Worm (Caenorhabditis elegans) whole organism, young adult: ENCODE data around the gene mrps-23.

Experiments
- B0019.2 ChIP-seq: fragments of 200-800 bp; sonication (Bioruptor generic); conservative IDR thresholded peaks from 2 replicates; pipeline ENCODE4 v1.3.6; 2022; ENCODE audit warnings: missing genetic modification reagents, missing genetic modification characterization, missing compliant biosample characterization
- B0261.1 ChIP-seq: sonication (generic microtip); optimal IDR thresholded peaks from 2 replicates; lab custom pipeline; 2016; ENCODE audit warnings: mild to moderate bottlenecking, missing genetic modification characterization, moderate library complexity, missing compliant biosample characterization
- C06A6.2 ChIP-seq: fragments of 200-800 bp; sonication (Bioruptor generic); conservative IDR thresholded peaks from 2 replicates; pipeline ENCODE4 v1.3.6; 2022; ENCODE audit warnings: missing genetic modification characterization, missing compliant biosample characterization
- F33H1.4 ChIP-seq: fragments of 200-800 bp; sonication (Bioruptor generic); IDR thresholded peaks from 2 replicates; pipeline ENCODE4 v1.3.6; 2022; ENCODE audit warnings: missing genetic modification reagents, missing genetic modification characterization, missing compliant biosample characterization
- F39B2.1 ChIP-seq: fragments of 200-800 bp; sonication (Bioruptor generic); IDR thresholded peaks from 2 replicates; pipeline ENCODE4 v1.3.6; 2022; ENCODE audit warnings: missing genetic modification reagents, missing genetic modification characterization, missing compliant biosample characterization
- F49E8.2 ChIP-seq: sonication (generic microtip); optimal IDR thresholded peaks from 3 replicates; lab custom pipeline; 2017; ENCODE audit warnings: missing genetic modification characterization, mild to moderate bottlenecking, missing compliant biosample characterization, antibody characterized with exemption, moderate library complexity; ENCODE audit not compliant: insufficient read depth
- F55B11.4 ChIP-seq: sonication (generic microtip); optimal IDR thresholded peaks from 2 replicates; lab custom pipeline; 2016; ENCODE audit warnings: missing compliant biosample characterization, missing genetic modification characterization, borderline replicate concordance; ENCODE audit not compliant: insufficient read depth
- K11D2.4 ChIP-seq: fragments of 200-800 bp; sonication (Bioruptor generic); IDR thresholded peaks from 2 replicates; pipeline ENCODE4 v1.3.6; 2022; ENCODE audit warnings: missing genetic modification reagents, missing genetic modification characterization, missing compliant biosample characterization
- Y53F4B.3 ChIP-seq: fragments of 200-800 bp; sonication (Bioruptor generic); IDR thresholded peaks from 2 replicates; pipeline ENCODE4 v1.3.6; 2022; ENCODE audit warnings: missing genetic modification reagents, missing genetic modification characterization, missing compliant biosample characterization
- Y56A3A.18 ChIP-seq: fragments of 200-800 bp; sonication (Bioruptor generic); IDR thresholded peaks from 2 replicates; pipeline ENCODE4 v1.3.6; 2022; ENCODE audit warnings: missing genetic modification reagents, missing genetic modification characterization, missing compliant biosample characterization
- ZK185.1 ChIP-seq: sonication (generic microtip); optimal IDR thresholded peaks from 2 replicates; lab custom pipeline; 2016; ENCODE audit warnings: mild to moderate bottlenecking, missing genetic modification characterization, missing compliant biosample characterization; ENCODE audit not compliant: poor library complexity, severe bottlenecking
- aptf-2 ChIP-seq: fragments of 200-800 bp; sonication (Bioruptor generic); conservative IDR thresholded peaks from 2 replicates; pipeline ENCODE4 v1.3.6; 2022; ENCODE audit warnings: missing genetic modification reagents, missing genetic modification characterization, missing compliant biosample characterization
- atf-7 ChIP-seq: sonication (generic microtip); optimal IDR thresholded peaks from 2 replicates; lab custom pipeline; 2017; ENCODE audit warnings: mild to moderate bottlenecking, missing genetic modification characterization, missing compliant biosample characterization
- attf-3 ChIP-seq: fragments of 200-800 bp; sonication (Bioruptor generic); conservative IDR thresholded peaks from 2 replicates; pipeline ENCODE4 v1.3.6; 2022; ENCODE audit warnings: missing genetic modification reagents, missing genetic modification characterization, missing compliant biosample characterization
- bed-1 ChIP-seq: fragments of 200-800 bp; sonication (Bioruptor generic); IDR thresholded peaks from 2 replicates; pipeline ENCODE4 v1.3.6; 2022; ENCODE audit warnings: missing genetic modification reagents, missing genetic modification characterization, missing compliant biosample characterization
- bed-2 ChIP-seq: fragments of 200-800 bp; sonication (Bioruptor generic); IDR thresholded peaks from 2 replicates; pipeline ENCODE4 v1.3.6; 2022; ENCODE audit warnings: missing genetic modification reagents, missing genetic modification characterization, missing compliant biosample characterization
- ccch-3 ChIP-seq: fragments of 200-800 bp; sonication (Bioruptor generic); optimal IDR thresholded peaks from 2 replicates; lab custom pipeline; 2018; ENCODE audit warnings: mild to moderate bottlenecking, missing genetic modification characterization, missing compliant biosample characterization
- cebp-2 ChIP-seq: fragments of 200-800 bp; sonication (Bioruptor generic); IDR thresholded peaks from 2 replicates; pipeline ENCODE4 v1.3.6; 2022; ENCODE audit warnings: missing genetic modification characterization, missing compliant biosample characterization
- ceh-58 ChIP-seq: fragments of 200-800 bp; sonication (Bioruptor generic); IDR thresholded peaks from 2 replicates; pipeline ENCODE4 v1.3.6; 2022; ENCODE audit warnings: missing genetic modification characterization, missing compliant biosample characterization
- chd-7 ChIP-seq: sonication (generic microtip); optimal IDR thresholded peaks from 2 replicates; lab custom pipeline; 2016; ENCODE audit warnings: mild to moderate bottlenecking, missing genetic modification characterization, moderate library complexity, missing compliant biosample characterization
- dox-1 ChIP-seq: fragments of 200-800 bp; sonication (Bioruptor generic); IDR thresholded peaks from 2 replicates; pipeline ENCODE4 v1.3.6; 2022; ENCODE audit warnings: missing genetic modification reagents, missing genetic modification characterization, missing compliant biosample characterization
- egrh-3 ChIP-seq: fragments of 200-800 bp; sonication (Bioruptor generic); IDR thresholded peaks from 2 replicates; pipeline ENCODE4 v1.3.6; 2022; ENCODE audit warnings: missing genetic modification reagents, missing genetic modification characterization, missing compliant biosample characterization
- fkh-3 ChIP-seq: sonication (generic microtip); optimal IDR thresholded peaks from 2 replicates; lab custom pipeline; 2016; ENCODE audit warnings: mild to moderate bottlenecking, missing genetic modification characterization, missing compliant biosample characterization
- hlh-26 ChIP-seq: fragments of 200-800 bp; sonication (Bioruptor generic); conservative IDR thresholded peaks from 2 replicates; pipeline ENCODE4 v1.3.6; 2022; ENCODE audit warnings: missing genetic modification reagents, missing genetic modification characterization, missing compliant biosample characterization
- hsf-1 ChIP-seq: fragments of 200-800 bp; sonication (Bioruptor generic); IDR thresholded peaks from 2 replicates; pipeline ENCODE4 v1.3.6; 2022; ENCODE audit warnings: missing genetic modification reagents, missing genetic modification characterization, missing compliant biosample characterization
- mel-28 ChIP-seq: sonication (generic microtip); optimal IDR thresholded peaks from 2 replicates; lab custom pipeline; 2016; ENCODE audit warnings: borderline replicate concordance, mild to moderate bottlenecking, missing genetic modification characterization, missing compliant biosample characterization
- mes-4 ChIP-seq: sonication (generic microtip); optimal IDR thresholded peaks from 2 replicates; lab custom pipeline; 2016; ENCODE audit warnings: missing genotype, missing genetic modification characterization, missing compliant biosample characterization
- mxl-1 ChIP-seq: sonication (generic microtip); optimal IDR thresholded peaks from 2 replicates; lab custom pipeline; 2016; ENCODE audit warnings: missing genetic modification characterization, missing compliant biosample characterization
- nfya-2 ChIP-seq: fragments of 200-800 bp; sonication (Bioruptor generic); IDR thresholded peaks from 2 replicates; pipeline ENCODE4 v1.3.6; 2022; ENCODE audit warnings: missing genetic modification reagents, missing genetic modification characterization, missing compliant biosample characterization
- nhr-120 ChIP-seq: fragments of 200-800 bp; sonication (Bioruptor generic); IDR thresholded peaks from 2 replicates; pipeline ENCODE4 v1.3.6; 2022; ENCODE audit warnings: missing genetic modification characterization, missing compliant biosample characterization
- nhr-179 ChIP-seq: sonication (generic microtip); optimal IDR thresholded peaks from 2 replicates; lab custom pipeline; 2016; ENCODE audit warnings: mild to moderate bottlenecking, missing genetic modification characterization, missing compliant biosample characterization
- nhr-80 ChIP-seq: sonication (generic microtip); optimal IDR thresholded peaks from 2 replicates; lab custom pipeline; 2016; ENCODE audit warnings: missing genetic modification characterization, missing compliant biosample characterization
- sdz-38 ChIP-seq: sonication (generic microtip); optimal IDR thresholded peaks from 2 replicates; lab custom pipeline; 2016; ENCODE audit warnings: missing genotype, missing genetic modification characterization, missing compliant biosample characterization
- sea-2 ChIP-seq: fragments of 200-800 bp; sonication (Bioruptor generic); IDR thresholded peaks from 2 replicates; pipeline ENCODE4 v1.3.6; 2022; ENCODE audit warnings: missing genetic modification characterization, missing compliant biosample characterization
- snpc-1.1 ChIP-seq: sonication (generic microtip); optimal IDR thresholded peaks from 2 replicates; lab custom pipeline; 2017; ENCODE audit warnings: missing genetic modification characterization, mild to moderate bottlenecking, missing compliant biosample characterization, antibody characterized with exemption, moderate library complexity, missing genotype, missing genetic modification reagents; ENCODE audit not compliant: insufficient read depth
- snpc-1.3 ChIP-seq: sonication (generic microtip); optimal IDR thresholded peaks from 2 replicates; lab custom pipeline; 2017; ENCODE audit warnings: missing genetic modification characterization, mild to moderate bottlenecking, missing compliant biosample characterization, antibody characterized with exemption, moderate library complexity, missing genotype, missing genetic modification reagents; ENCODE audit not compliant: insufficient read depth
- snpc-3.4 ChIP-seq: sonication (generic microtip); optimal IDR thresholded peaks from 2 replicates; lab custom pipeline; 2017; ENCODE audit warnings: missing genetic modification characterization, mild to moderate bottlenecking, missing compliant biosample characterization, antibody characterized with exemption, moderate library complexity, missing genotype, missing genetic modification reagents
- sptf-2 ChIP-seq: fragments of 200-800 bp; sonication (Bioruptor generic); optimal IDR thresholded peaks from 2 replicates; lab custom pipeline; 2018; ENCODE audit warnings: mild to moderate bottlenecking, missing genetic modification characterization, missing compliant biosample characterization
- tbp1 ChIP-seq: fragments of 200-800 bp; sonication (Bioruptor generic); optimal IDR thresholded peaks from 2 replicates; lab custom pipeline; 2018; ENCODE audit warnings: mild to moderate bottlenecking, missing genetic modification characterization, missing compliant biosample characterization
- tbx-9 ChIP-seq: sonication (generic microtip); optimal IDR thresholded peaks from 2 replicates; lab custom pipeline; 2016; ENCODE audit warnings: borderline replicate concordance, missing genetic modification characterization, inconsistent platforms, missing compliant biosample characterization
- xnd-1 ChIP-seq: sonication (generic microtip); optimal IDR thresholded peaks from 2 replicates; lab custom pipeline; 2016; ENCODE audit warnings: missing genotype, missing genetic modification reagents, missing genetic modification characterization, missing compliant biosample characterization
- zfh-2 ChIP-seq: fragments of 200-800 bp; sonication (Bioruptor generic); conservative IDR thresholded peaks from 2 replicates; pipeline ENCODE4 v1.3.6; 2022; ENCODE audit warnings: missing genetic modification reagents, missing genetic modification characterization, missing compliant biosample characterization
- zim-3 ChIP-seq: sonication (generic microtip); optimal IDR thresholded peaks from 2 replicates; lab custom pipeline; 2017; ENCODE audit warnings: mild to moderate bottlenecking, missing genetic modification characterization, moderate library complexity, missing compliant biosample characterization
- ztf-28 ChIP-seq: fragments of 200-800 bp; sonication (Bioruptor generic); IDR thresholded peaks from 2 replicates; pipeline ENCODE4 v1.3.6; 2022; ENCODE audit warnings: missing genetic modification reagents, missing genetic modification characterization, missing compliant biosample characterization
- ztf-6 ChIP-seq: fragments of 200-800 bp; sonication (Bioruptor generic); IDR thresholded peaks from 2 replicates; pipeline ENCODE4 v1.3.6; 2022; ENCODE audit warnings: missing genetic modification reagents, missing genetic modification characterization, missing compliant biosample characterization

The mrps-23 gene

DNA sequence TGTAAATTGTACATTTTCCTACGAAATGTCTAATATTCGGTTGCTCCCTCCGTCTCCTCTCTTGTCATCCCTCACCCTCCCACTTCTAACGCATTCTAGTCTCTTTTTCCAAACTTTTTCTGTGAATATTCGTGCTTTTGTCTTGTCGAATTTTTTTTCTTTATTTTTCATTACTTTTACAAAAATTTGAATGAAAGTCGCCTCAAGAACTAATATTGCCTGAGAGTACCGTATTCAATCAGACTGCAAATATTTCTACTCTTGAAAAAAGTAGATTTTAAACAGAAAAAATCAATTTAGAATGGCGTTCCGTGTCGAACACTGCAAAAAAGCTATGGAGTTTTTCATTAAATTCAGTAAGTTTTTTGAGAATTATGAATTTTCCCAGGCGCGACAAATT is 32.8 kb upstream of the mrps-23 start, which contains the start of gene ZK1098.11:
Gene ZK1098.11, plus strand, starts transcription at position 301 of the 400 bp plus-strand sequence.
- TF ChIP-seq zfh-2 (GFP tag; lab: Robert Waterston, UW) (no peak), sea-2 (GFP tag; lab: Robert Waterston, UW) (no peak), mxl-1 (tag; lab: Kevin White, UChicago) (no peak), snpc-1.3 (tag; lab: Kevin White, UChicago) (no peak)
- TF ChIP-seq, all 124 proteins: peak for 0

DNA sequence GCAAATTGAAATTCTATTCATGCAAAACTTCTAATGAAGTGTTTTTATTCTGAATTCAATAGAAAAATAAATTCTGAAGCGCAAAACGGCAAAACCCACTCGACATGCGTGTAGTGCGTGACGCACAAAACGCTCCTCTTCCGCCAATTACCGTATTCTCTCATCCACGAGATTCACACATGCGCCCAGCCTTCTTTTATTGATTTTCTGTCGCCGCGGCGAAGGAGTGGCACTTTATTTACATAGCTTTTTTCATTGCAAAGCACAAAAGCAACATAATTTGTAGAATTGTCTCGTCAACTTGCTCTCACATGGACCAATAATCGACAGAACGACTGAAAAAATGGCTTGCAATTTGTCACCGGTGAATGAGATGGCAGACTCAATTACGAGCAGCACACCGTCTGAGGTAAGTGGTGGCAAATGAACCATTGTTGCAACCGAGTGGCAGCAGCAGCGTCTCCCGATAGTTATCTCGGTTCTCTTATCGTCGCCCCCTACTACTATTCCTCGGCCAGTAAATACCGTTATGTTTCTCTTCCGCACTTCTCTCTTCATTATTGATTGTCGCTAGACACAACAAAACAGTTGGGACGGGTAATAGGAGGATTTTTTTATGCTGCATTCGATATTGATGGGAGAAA is 22.7 kb upstream of the mrps-23 start, which contains the start of gene unc-16:
Gene unc-16, plus strand, starts transcription at position 243 of the 644 bp plus-strand sequence.
- no peak for TF ChIP-seq aptf-2 (GFP tag; lab: Robert Waterston, UW)
- no peak for TF ChIP-seq F49E8.2 (tag; lab: Kevin White, UChicago)
- no peak for TF ChIP-seq fkh-3 (tag; lab: Kevin White, UChicago)
- no peak for TF ChIP-seq hlh-26 (GFP tag; lab: Robert Waterston, UW)
- peak; percentile 65 for TF ChIP-seq ZK185.1 (tag; lab: Kevin White, UChicago)
- TF ChIP-seq K11D2.4 (GFP tag; lab: Robert Waterston, UW) = peak; percentile 87
- no peak for TF ChIP-seq sptf-2 (GFP tag; lab: Kevin White, UChicago)
- TF ChIP-seq atf-7 (tag; lab: Kevin White, UChicago) = no peak
- TF ChIP-seq F33H1.4 (GFP tag; lab: Robert Waterston, UW) = peak; percentile 50; the same call in 1 of the 2 replicates
- TF ChIP-seq ztf-28 (GFP tag; lab: Robert Waterston, UW) = no peak
- no peak for TF ChIP-seq F55B11.4 (tag; lab: Kevin White, UChicago)
- peak; percentile 63; the same call in 1 of the 2 replicates for TF ChIP-seq zfh-2 (GFP tag; lab: Robert Waterston, UW)
- no peak for TF ChIP-seq ceh-58 (GFP tag; lab: Robert Waterston, UW)
- TF ChIP-seq mes-4 = no peak
- TF ChIP-seq B0019.2 = no peak
- no peak for TF ChIP-seq xnd-1 (tag; lab: Kevin White, UChicago)
- no peak for TF ChIP-seq B0261.1 (tag; lab: Kevin White, UChicago)
- 0 out of 2 replicates have a peak, but pooled peaks have one; percentile 31 for TF ChIP-seq C06A6.2 (GFP tag; lab: Robert Waterston, UW)
- TF ChIP-seq mel-28 (tag; lab: Kevin White, UChicago) = no peak
- no peak for TF ChIP-seq Y56A3A.18 (GFP tag; lab: Robert Waterston, UW)
- no peak for TF ChIP-seq nhr-120 (GFP tag; lab: Robert Waterston, UW)
- TF ChIP-seq dox-1 (GFP tag; lab: Robert Waterston, UW) = peak; percentile 80
- no peak for TF ChIP-seq bed-2
- TF ChIP-seq egrh-3 (GFP tag; lab: Robert Waterston, UW) = no peak
- no peak for TF ChIP-seq sdz-38
- TF ChIP-seq hsf-1 (GFP tag; lab: Robert Waterston, UW) = no peak
- TF ChIP-seq ztf-6 (GFP tag; lab: Robert Waterston, UW) = no peak
- TF ChIP-seq ccch-3 = no peak
- TF ChIP-seq snpc-1.1 (tag; lab: Kevin White, UChicago) = no peak
- TF ChIP-seq nhr-179 (tag; lab: Kevin White, UChicago) = no peak
- TF ChIP-seq Y53F4B.3 (GFP tag; lab: Robert Waterston, UW) = no peak
- peak; percentile 42 for TF ChIP-seq tbp1 (GFP tag; lab: Kevin White, UChicago)
- no peak for TF ChIP-seq zim-3 (tag; lab: Kevin White, UChicago)
- peak; percentile 59 for TF ChIP-seq attf-3
- TF ChIP-seq chd-7 (tag; lab: Kevin White, UChicago) = no peak
- TF ChIP-seq nhr-80 (tag; lab: Kevin White, UChicago) = peak; percentile 70
- no peak for TF ChIP-seq nfya-2
- no peak for TF ChIP-seq snpc-3.4
- TF ChIP-seq F39B2.1 (GFP tag; lab: Robert Waterston, UW) = no peak
- TF ChIP-seq tbx-9 (tag; lab: Kevin White, UChicago) = no peak
- no peak for TF ChIP-seq cebp-2 (GFP tag; lab: Robert Waterston, UW)
- no peak for TF ChIP-seq bed-1
